Fruit fly (Drosophila melanogaster) whole organism, embryonic: ENCODE data around the gene CG7970.

ENCODE experiments used
- CG10267 ChIP-seq: fragments of 200-800 bp; sonication (Bioruptor generic); optimal IDR thresholded peaks from 2 replicates; lab custom pipeline; 2018; ENCODE audit warnings: missing biosample characterization, mild to moderate bottlenecking, missing genetic modification characterization, moderate library complexity
- CG10431 ChIP-seq: fragments of 200-800 bp; sonication (Bioruptor generic); optimal IDR thresholded peaks from 3 replicates; lab custom pipeline; 2018; ENCODE audit warnings: missing biosample characterization, mild to moderate bottlenecking, missing genetic modification characterization
- CG12219 ChIP-seq: fragments of 200-800 bp; sonication (Bioruptor generic); optimal IDR thresholded peaks from 3 replicates; lab custom pipeline; 2018; ENCODE audit warnings: missing biosample characterization, mild to moderate bottlenecking, missing genetic modification characterization
- CG12942 ChIP-seq: fragments of 200-800 bp; sonication (Bioruptor generic); optimal IDR thresholded peaks from 3 replicates; lab custom pipeline; 2016; ENCODE audit warnings: missing biosample characterization, missing genetic modification characterization
- CG13775 ChIP-seq: fragments of 200-800 bp; sonication (Bioruptor generic); optimal IDR thresholded peaks from 3 replicates; lab custom pipeline; 2017; ENCODE audit warnings: missing biosample characterization, mild to moderate bottlenecking, missing genetic modification characterization
- CG15514 ChIP-seq: fragments of 200-800 bp; sonication (Bioruptor generic); optimal IDR thresholded peaks from 3 replicates; lab custom pipeline; 2017; ENCODE audit warnings: missing biosample characterization, missing genetic modification characterization, mild to moderate bottlenecking, moderate library complexity, missing genetic modification reagents
- CG15601 ChIP-seq: fragments of 200-800 bp; sonication (Bioruptor generic); optimal IDR thresholded peaks from 3 replicates; lab custom pipeline; 2019; ENCODE audit warnings: missing biosample characterization, mild to moderate bottlenecking, missing genetic modification characterization, moderate library complexity
- CG31441 ChIP-seq: fragments of 200-800 bp; sonication (Bioruptor generic); IDR thresholded peaks from 2 replicates; pipeline ENCODE4 v1.3.6; 2022; ENCODE audit warnings: missing biosample characterization, missing genetic modification characterization
- CG3847 ChIP-seq: fragments of 200-800 bp; sonication (Bioruptor generic); IDR thresholded peaks from 2 replicates; pipeline ENCODE4 v1.3.6; 2022; ENCODE audit warnings: missing biosample characterization, missing genetic modification characterization
- CG3995 ChIP-seq: fragments of 200-800 bp; sonication (Bioruptor generic); optimal IDR thresholded peaks from 3 replicates; lab custom pipeline; 2016; ENCODE audit warnings: missing biosample characterization, missing genetic modification characterization
- CG42726 ChIP-seq: fragments of 200-800 bp; sonication (Bioruptor generic); IDR thresholded peaks from 2 replicates; pipeline ENCODE4 v1.3.6; 2022; ENCODE audit warnings: missing biosample characterization, missing genetic modification characterization; ENCODE audit not compliant: partially characterized antibody
- CG6765 ChIP-seq: fragments of 200-800 bp; sonication (Bioruptor generic); optimal IDR thresholded peaks from 3 replicates; lab custom pipeline; 2017; ENCODE audit warnings: missing biosample characterization, mild to moderate bottlenecking, missing genetic modification characterization
- CG9727 ChIP-seq: fragments of 200-800 bp; sonication (Bioruptor generic); optimal IDR thresholded peaks from 3 replicates; lab custom pipeline; 2017; ENCODE audit warnings: missing biosample characterization, mild to moderate bottlenecking, missing genetic modification characterization
- CG9797 ChIP-seq: fragments of 200-800 bp; sonication (Bioruptor generic); optimal IDR thresholded peaks from 3 replicates; lab custom pipeline; 2018; ENCODE audit warnings: missing biosample characterization, mild to moderate bottlenecking, missing genetic modification characterization
- Camta ChIP-seq: fragments of 200-800 bp; sonication (Bioruptor generic); optimal IDR thresholded peaks from 2 replicates; lab custom pipeline; 2016; ENCODE audit warnings: missing biosample characterization, missing genetic modification characterization
- Ets97D ChIP-seq: fragments of 200-800 bp; sonication (Bioruptor generic); optimal IDR thresholded peaks from 3 replicates; lab custom pipeline; 2016; ENCODE audit warnings: missing biosample characterization, missing genetic modification characterization
- HLH4C ChIP-seq: fragments of 200-800 bp; sonication (Bioruptor generic); IDR thresholded peaks from 3 replicates; pipeline ENCODE4 v1.3.6; 2022; ENCODE audit warnings: missing biosample characterization, missing genetic modification characterization; ENCODE audit not compliant: partially characterized antibody
- HLH54F ChIP-seq: fragments of 200-800 bp; sonication (Bioruptor generic); optimal IDR thresholded peaks from 3 replicates; lab custom pipeline; 2016; ENCODE audit warnings: missing biosample characterization, missing genetic modification characterization
- Hey ChIP-seq: fragments of 200-800 bp; sonication (Bioruptor generic); optimal IDR thresholded peaks from 3 replicates; lab custom pipeline; 2018; ENCODE audit warnings: missing biosample characterization, mild to moderate bottlenecking, missing genetic modification characterization
- Hsf ChIP-seq: fragments of 200-800 bp; sonication (Bioruptor generic); optimal IDR thresholded peaks from 3 replicates; lab custom pipeline; 2016; ENCODE audit warnings: missing biosample characterization, missing genetic modification characterization
- MBD-R2 ChIP-seq: fragments of 200-800 bp; sonication (Bioruptor generic); IDR thresholded peaks from 2 replicates; pipeline ENCODE4 v1.3.6; 2022; ENCODE audit warnings: missing biosample characterization, missing genetic modification characterization
- Mad ChIP-seq: fragments of 200-800 bp; sonication (Bioruptor generic); optimal IDR thresholded peaks from 2 replicates; lab custom pipeline; 2016; ENCODE audit warnings: missing biosample characterization, missing genetic modification characterization
- Myb ChIP-seq: fragments of 200-800 bp; sonication (Bioruptor generic); optimal IDR thresholded peaks from 2 replicates; lab custom pipeline; 2016; ENCODE audit warnings: missing biosample characterization, missing genetic modification characterization
- NC2α ChIP-seq: fragments of 200-800 bp; sonication (Bioruptor generic); optimal IDR thresholded peaks from 2 replicates; lab custom pipeline; 2016; ENCODE audit warnings: missing biosample characterization, missing genetic modification characterization
- NC2β ChIP-seq: fragments of 200-800 bp; sonication (Bioruptor generic); optimal IDR thresholded peaks from 2 replicates; lab custom pipeline; 2016; ENCODE audit warnings: missing biosample characterization, missing genetic modification characterization
- Oli ChIP-seq: fragments of 200-800 bp; sonication (Bioruptor generic); optimal IDR thresholded peaks from 2 replicates; lab custom pipeline; 2018; ENCODE audit warnings: missing biosample characterization, mild to moderate bottlenecking, missing genetic modification characterization, moderate library complexity
- Scr ChIP-seq: fragments of 200-800 bp; sonication (Bioruptor generic); IDR thresholded peaks from 2 replicates; pipeline ENCODE4 v1.3.6; 2022; ENCODE audit warnings: missing biosample characterization, missing genetic modification characterization; ENCODE audit not compliant: partially characterized antibody
- Sry-β ChIP-seq: fragments of 200-800 bp; sonication (Bioruptor generic); optimal IDR thresholded peaks from 2 replicates; lab custom pipeline; 2018; ENCODE audit warnings: missing biosample characterization, mild to moderate bottlenecking, missing genetic modification characterization, moderate library complexity
- Tbp ChIP-seq: fragments of >200 bp; optimal IDR thresholded peaks from 2 replicates; lab custom pipeline; 2018; ENCODE audit warnings: missing biosample characterization, missing genetic modification characterization
- ab ChIP-seq: fragments of 200-800 bp; sonication (Bioruptor generic); optimal IDR thresholded peaks from 2 replicates; lab custom pipeline; 2016; ENCODE audit warnings: missing biosample characterization, missing genetic modification characterization
- bsh ChIP-seq, 2 experiments: fragments of 200-800 bp; sonication (Bioruptor generic); optimal IDR thresholded peaks; 2 replicates each; lab custom pipeline; 2017 to 2018; ENCODE audit warnings: mild to moderate bottlenecking in 2 of 2, missing biosample characterization in 2 of 2, missing genetic modification characterization in 2 of 2, moderate library complexity in 1 of 2
- fd64A ChIP-seq: fragments of 200-800 bp; sonication (Bioruptor generic); optimal IDR thresholded peaks from 3 replicates; lab custom pipeline; 2018; ENCODE audit warnings: missing biosample characterization, mild to moderate bottlenecking, missing genetic modification characterization
- gsb-n ChIP-seq: fragments of 200-800 bp; sonication (Bioruptor generic); optimal IDR thresholded peaks from 3 replicates; lab custom pipeline; 2018; ENCODE audit warnings: missing biosample characterization, mild to moderate bottlenecking, missing genetic modification characterization
- hbn ChIP-seq: fragments of 200-800 bp; sonication (Bioruptor generic); IDR thresholded peaks from 2 replicates; pipeline ENCODE4 v1.3.6; 2022; ENCODE audit warnings: missing biosample characterization, missing genetic modification characterization; ENCODE audit not compliant: partially characterized antibody
- hkb ChIP-seq, 2 experiments: fragments of 200-800 bp in 1 of 2; fragments of >200 bp in 1 of 2; sonication (Bioruptor generic) in 1 of 2; IDR thresholded peaks in 1 of 2; optimal IDR thresholded peaks in 1 of 2; 2 replicates each; pipeline versions ENCODE4 v1.3.6 to Lab custom; 2017 to 2022; ENCODE audit warnings: missing biosample characterization in 1 of 2, missing genetic modification characterization in 1 of 2
- inv ChIP-seq: fragments of 200-800 bp; sonication (Bioruptor generic); IDR thresholded peaks from 2 replicates; pipeline ENCODE4 v1.3.6; 2022; ENCODE audit warnings: missing biosample characterization, missing genetic modification characterization; ENCODE audit not compliant: partially characterized antibody
- jing ChIP-seq: fragments of 200-800 bp; sonication (Bioruptor generic); optimal IDR thresholded peaks from 2 replicates; lab custom pipeline; 2018; ENCODE audit warnings: missing biosample characterization, mild to moderate bottlenecking, missing genetic modification characterization
- kay ChIP-seq: fragments of 200-800 bp; sonication (Bioruptor generic); optimal IDR thresholded peaks from 2 replicates; lab custom pipeline; 2016; ENCODE audit warnings: missing biosample characterization, missing genetic modification characterization
- lilli ChIP-seq: fragments of 200-800 bp; sonication (Bioruptor generic); optimal IDR thresholded peaks from 3 replicates; lab custom pipeline; 2016; ENCODE audit warnings: missing biosample characterization, missing genetic modification characterization
- lov ChIP-seq, 2 experiments: fragments of 200-800 bp in 1 of 2; fragments of >200 bp in 1 of 2; sonication (Bioruptor generic) in 1 of 2; IDR thresholded peaks in 1 of 2; optimal IDR thresholded peaks in 1 of 2; 2 replicates in 1 of 2; 3 replicates in 1 of 2; pipeline versions ENCODE4 v1.3.6 to Lab custom; 2017 to 2022; ENCODE audit warnings: missing biosample characterization in 1 of 2, missing genetic modification characterization in 1 of 2
- otp ChIP-seq: fragments of 200-800 bp; sonication (Bioruptor generic); IDR thresholded peaks from 3 replicates; pipeline ENCODE4, ENCODE4 v1.3.6; 2022; ENCODE audit warnings: missing biosample characterization, missing genetic modification characterization
- peb ChIP-seq: fragments of 200-800 bp; sonication (Bioruptor generic); IDR thresholded peaks from 2 replicates; pipeline ENCODE4 v1.3.6; 2022; ENCODE audit warnings: missing biosample characterization, missing genetic modification characterization
- prd ChIP-seq, 3 experiments: fragments of >200 bp in 2 of 3; fragments of 200-800 bp in 1 of 3; sonication (Bioruptor generic) in 1 of 3; optimal IDR thresholded peaks in 2 of 3; IDR thresholded peaks in 1 of 3; 2 replicates in 2 of 3; 3 replicates in 1 of 3; pipeline versions ENCODE4 v1.3.6 to Lab custom; 2017 to 2022; ENCODE audit warnings: missing biosample characterization in 1 of 3, missing genetic modification characterization in 1 of 3
- row ChIP-seq: fragments of 200-800 bp; sonication (Bioruptor generic); IDR thresholded peaks from 3 replicates; pipeline ENCODE4 v1.3.6; 2022; ENCODE audit warnings: missing biosample characterization, missing genetic modification characterization
- sc ChIP-seq, 3 experiments: fragments of >200 bp in 2 of 3; fragments of 200-800 bp in 1 of 3; sonication (Bioruptor generic) in 1 of 3; optimal IDR thresholded peaks; 2 replicates in 2 of 3; 3 replicates in 1 of 3; lab custom pipeline; 2017; ENCODE audit warnings: mild to moderate bottlenecking in 1 of 3, missing biosample characterization in 1 of 3, missing genetic modification characterization in 1 of 3, missing genetic modification reagents in 1 of 3
- shn ChIP-seq: fragments of 200-800 bp; sonication (Bioruptor generic); optimal IDR thresholded peaks from 3 replicates; lab custom pipeline; 2016; ENCODE audit warnings: missing biosample characterization, missing genetic modification characterization
- tin ChIP-seq: fragments of 200-800 bp; sonication (Bioruptor generic); optimal IDR thresholded peaks from 3 replicates; lab custom pipeline; 2016; ENCODE audit warnings: missing biosample characterization, missing genetic modification characterization

Gene CG7970

dm6 chr3L:1602833-1603128 lies 49.8 kb upstream of the CG7970 start, which contains the start of the genes CG18170 and CG33791:
Gene CG18170, plus strand, starts transcription at chr3L:1602954.
Gene CG33791, plus strand, starts transcription at chr3L:1602954.
- TF ChIP-seq shn (GFP tag; lab: Kevin White, UChicago) (no peak), CG13775 (GFP tag; lab: Kevin White, UChicago) (peak; percentile 11), CG15514 (peak; percentile 98), Camta (GFP tag; lab: Kevin White, UChicago) (no peak), peb (GFP tag; lab: Robert Waterston, UW) (no peak), CG10431 (no peak), Scr (GFP tag; lab: Robert Waterston, UW) (0 out of 2 replicates have a peak, but pooled peaks have one; percentile 3), CG15601 (tag; lab: Kevin White, UChicago) (peak; percentile 17), CG12942 (GFP tag; lab: Kevin White, UChicago) (no peak), Tbp (GFP tag; lab: Kevin White, UChicago) (no peak), MBD-R2 (GFP tag; lab: Robert Waterston, UW) (0 out of 2 replicates have a peak, but pooled peaks have one; percentile 1), HLH54F (GFP tag; lab: Kevin White, UChicago) (no peak), hkb (optimal IDR thresholded peaks at IDR 0.05; lab: Kevin White, UChicago) (peak; percentile 8), hkb (GFP tag; IDR thresholded peaks at IDR 0.05; lab: Robert Waterston, UW) (no peak), CG31441 (GFP tag; lab: Robert Waterston, UW) (0 out of 2 replicates have a peak, but pooled peaks have one; percentile 9), Ets97D (peak; percentile 52), CG10267 (tag; lab: Kevin White, UChicago) (peak; percentile 54), Mad (GFP tag; lab: Kevin White, UChicago) (no peak), row (0 out of 3 replicates have a peak, but pooled peaks have one; percentile 0), sc (optimal IDR thresholded peaks at IDR 0.05; lab: Kevin White, UChicago) (no peak), sc (GFP tag; optimal IDR thresholded peaks at IDR 0.05; lab: Kevin White, UChicago) (peak; percentile 1), HLH4C (GFP tag; lab: Robert Waterston, UW) (no peak), hbn (GFP tag; lab: Robert Waterston, UW) (no peak), CG9797 (GFP tag; lab: Kevin White, UChicago) (peak; percentile 39), CG9727 (GFP tag; lab: Kevin White, UChicago) (peak; percentile 19)

- TF ChIP-seq NC2β (no peak), CG15601 (tag; lab: Kevin White, UChicago) (no peak), row (peak; percentile 54), CG12219 (no peak), Hsf (GFP tag; lab: Kevin White, UChicago) (peak; percentile 4), Oli (peak; percentile 41), Hey (tag; lab: Kevin White, UChicago) (no peak), NC2α (GFP tag; lab: Kevin White, UChicago) (no peak), inv (no peak), tin (GFP tag; lab: Kevin White, UChicago) (no peak), CG3847 (peak; percentile 61), lilli (GFP tag; lab: Kevin White, UChicago) (peak; percentile 59), CG3995 (GFP tag; lab: Kevin White, UChicago) (no peak), ab (GFP tag; lab: Kevin White, UChicago) (no peak), CG42726 (no peak), bsh (GFP tag; optimal IDR thresholded peaks at IDR 0.05; lab: Kevin White, UChicago) (no peak), Myb (GFP tag; lab: Kevin White, UChicago) (no peak), jing (GFP tag; lab: Kevin White, UChicago) (no peak), kay (no peak), Sry-β (GFP tag; lab: Kevin White, UChicago) (no peak), CG10267 (tag; lab: Kevin White, UChicago) (no peak), otp (GFP tag; lab: Robert Waterston, UW) (no peak), lov (optimal IDR thresholded peaks at IDR 0.05; lab: Kevin White, UChicago) (no peak), lov (GFP tag; IDR thresholded peaks at IDR 0.05; lab: Robert Waterston, UW) (no peak), gsb-n (tag; lab: Kevin White, UChicago) (no peak), CG6765 (no peak), prd (optimal IDR thresholded peaks at IDR 0.05; lab: Kevin White, UChicago) (no peak), prd (GFP tag; IDR thresholded peaks at IDR 0.05; lab: Robert Waterston, UW) (peak; percentile 44; the same call in 1 of the 3 replicates), fd64A (GFP tag; lab: Kevin White, UChicago) (no peak), CG9727 (GFP tag; lab: Kevin White, UChicago) (peak; percentile 55)
Observed at dm6 chr3L:1609611-1610010, 42.9 kb upstream of the CG7970 start.
